Fruit fly (Drosophila melanogaster) whole organism, embryonic: ENCODE results near the gene simj.

Source experiments
- ATbp ChIP-seq: fragments of 200-800 bp; sonication (Bioruptor generic); optimal IDR thresholded peaks from 2 replicates; lab custom pipeline; 2017; ENCODE audit warnings: missing biosample characterization, mild to moderate bottlenecking, missing genetic modification characterization, missing genetic modification reagents
- Bdp1 ChIP-seq: fragments of 200-800 bp; sonication (Bioruptor generic); optimal IDR thresholded peaks from 3 replicates; lab custom pipeline; 2016; ENCODE audit warnings: missing biosample characterization, missing genetic modification characterization
- CG10321 ChIP-seq: fragments of 200-800 bp; sonication (Bioruptor generic); IDR thresholded peaks from 2 replicates; pipeline ENCODE4 v1.3.6; 2022; ENCODE audit warnings: missing biosample characterization, missing genetic modification characterization
- CG10654 ChIP-seq: fragments of 200-800 bp; sonication (Bioruptor generic); optimal IDR thresholded peaks from 2 replicates; lab custom pipeline; 2016; ENCODE audit warnings: missing biosample characterization, missing genetic modification characterization
- CG11398 ChIP-seq: fragments of 200-800 bp; sonication (Bioruptor generic); optimal IDR thresholded peaks from 2 replicates; lab custom pipeline; 2016; ENCODE audit warnings: missing biosample characterization, missing genetic modification characterization
- CG11456 ChIP-seq: fragments of 200-800 bp; sonication (Bioruptor generic); IDR thresholded peaks from 3 replicates; pipeline ENCODE4 v1.3.6; 2022; ENCODE audit warnings: missing biosample characterization, missing genetic modification characterization
- CG12236 ChIP-seq: fragments of 200-800 bp; sonication (Bioruptor generic); optimal IDR thresholded peaks from 2 replicates; lab custom pipeline; 2016; ENCODE audit warnings: missing biosample characterization, missing genetic modification characterization
- CG13624 ChIP-seq: fragments of 200-800 bp; sonication (Bioruptor generic); optimal IDR thresholded peaks from 2 replicates; lab custom pipeline; 2016; ENCODE audit warnings: missing biosample characterization, missing genetic modification characterization
- CG15514 ChIP-seq: fragments of 200-800 bp; sonication (Bioruptor generic); optimal IDR thresholded peaks from 3 replicates; lab custom pipeline; 2017; ENCODE audit warnings: missing biosample characterization, missing genetic modification characterization, mild to moderate bottlenecking, moderate library complexity, missing genetic modification reagents
- CG16863 ChIP-seq: fragments of 200-800 bp; sonication (Bioruptor generic); optimal IDR thresholded peaks from 3 replicates; lab custom pipeline; 2016; ENCODE audit warnings: missing biosample characterization, missing genetic modification characterization
- CG2116 ChIP-seq: fragments of 200-800 bp; sonication (Bioruptor generic); optimal IDR thresholded peaks from 3 replicates; lab custom pipeline; 2018; ENCODE audit warnings: missing biosample characterization, mild to moderate bottlenecking, missing genetic modification characterization
- CG3281 ChIP-seq: fragments of 200-800 bp; sonication (Bioruptor generic); optimal IDR thresholded peaks from 3 replicates; lab custom pipeline; 2017; ENCODE audit warnings: missing biosample characterization, mild to moderate bottlenecking, missing genetic modification characterization
- CG33557 ChIP-seq: fragments of 200-800 bp; sonication (Bioruptor generic); optimal IDR thresholded peaks from 2 replicates; lab custom pipeline; 2019; ENCODE audit warnings: missing biosample characterization, mild to moderate bottlenecking, missing genetic modification characterization, moderate library complexity
- CG4360 ChIP-seq: fragments of 200-800 bp; sonication (Bioruptor generic); IDR thresholded peaks from 2 replicates; pipeline ENCODE4 v1.3.6; 2022; ENCODE audit warnings: missing biosample characterization, missing genetic modification characterization
- CG4707 ChIP-seq: fragments of 200-800 bp; sonication (Bioruptor generic); optimal IDR thresholded peaks from 2 replicates; lab custom pipeline; 2018; ENCODE audit warnings: missing biosample characterization, mild to moderate bottlenecking, missing genetic modification characterization, moderate library complexity
- CG5180 ChIP-seq: fragments of 200-800 bp; sonication (Bioruptor generic); optimal IDR thresholded peaks from 3 replicates; lab custom pipeline; 2017; ENCODE audit warnings: missing biosample characterization, missing genetic modification characterization, mild to moderate bottlenecking, moderate library complexity, missing genetic modification reagents
- CG6813 ChIP-seq: fragments of 200-800 bp; sonication (Bioruptor generic); optimal IDR thresholded peaks from 2 replicates; lab custom pipeline; 2017; ENCODE audit warnings: missing biosample characterization, missing genetic modification characterization, mild to moderate bottlenecking, moderate library complexity, missing genetic modification reagents
- CG7745 ChIP-seq: fragments of 200-800 bp; sonication (Bioruptor generic); optimal IDR thresholded peaks from 2 replicates; lab custom pipeline; 2018; ENCODE audit warnings: missing biosample characterization, mild to moderate bottlenecking, missing genetic modification characterization, moderate library complexity
- CG8478 ChIP-seq: fragments of >200 bp; optimal IDR thresholded peaks from 2 replicates; lab custom pipeline; 2018
- CG9797 ChIP-seq: fragments of 200-800 bp; sonication (Bioruptor generic); optimal IDR thresholded peaks from 3 replicates; lab custom pipeline; 2018; ENCODE audit warnings: missing biosample characterization, mild to moderate bottlenecking, missing genetic modification characterization
- D19B ChIP-seq: fragments of 200-800 bp; sonication (Bioruptor generic); optimal IDR thresholded peaks from 2 replicates; lab custom pipeline; 2017; ENCODE audit warnings: missing biosample characterization, mild to moderate bottlenecking, missing genetic modification characterization
- Dp ChIP-seq: fragments of 200-800 bp; sonication (Bioruptor generic); optimal IDR thresholded peaks from 2 replicates; lab custom pipeline; 2018; ENCODE audit warnings: missing biosample characterization, mild to moderate bottlenecking, missing genetic modification characterization, moderate library complexity
- ERR ChIP-seq: fragments of 200-800 bp; sonication (Bioruptor generic); optimal IDR thresholded peaks from 2 replicates; lab custom pipeline; 2016; ENCODE audit warnings: missing biosample characterization, missing genetic modification characterization
- Hmr ChIP-seq: fragments of 200-800 bp; sonication (Bioruptor generic); optimal IDR thresholded peaks from 3 replicates; lab custom pipeline; 2017; ENCODE audit warnings: mild to moderate bottlenecking, missing biosample characterization, missing genetic modification reagents, missing genetic modification characterization
- Hr3 ChIP-seq: fragments of 200-800 bp; sonication (Bioruptor generic); optimal IDR thresholded peaks from 3 replicates; lab custom pipeline; 2016; ENCODE audit warnings: missing biosample characterization, missing genetic modification characterization
- MESR4 ChIP-seq: fragments of 200-800 bp; sonication (Bioruptor generic); optimal IDR thresholded peaks from 2 replicates; lab custom pipeline; 2018; ENCODE audit warnings: missing biosample characterization, mild to moderate bottlenecking, missing genetic modification characterization, moderate library complexity
- Mes4 ChIP-seq: fragments of 200-800 bp; sonication (Bioruptor generic); optimal IDR thresholded peaks from 2 replicates; lab custom pipeline; 2016; ENCODE audit warnings: missing biosample characterization, missing genetic modification characterization
- NFAT ChIP-seq: fragments of 200-800 bp; sonication (Bioruptor generic); IDR thresholded peaks from 2 replicates; pipeline ENCODE4 v1.3.6; 2022; ENCODE audit warnings: missing biosample characterization, missing genetic modification characterization
- Opbp ChIP-seq: fragments of 200-800 bp; sonication (Bioruptor generic); IDR thresholded peaks from 3 replicates; pipeline ENCODE4 v1.3.6; 2022; ENCODE audit warnings: missing biosample characterization, missing genetic modification characterization; ENCODE audit not compliant: partially characterized antibody
- Sry-β ChIP-seq: fragments of 200-800 bp; sonication (Bioruptor generic); optimal IDR thresholded peaks from 2 replicates; lab custom pipeline; 2018; ENCODE audit warnings: missing biosample characterization, mild to moderate bottlenecking, missing genetic modification characterization, moderate library complexity
- Sry-δ ChIP-seq: fragments of 200-800 bp; sonication (Bioruptor generic); optimal IDR thresholded peaks from 2 replicates; lab custom pipeline; 2016; ENCODE audit warnings: missing biosample characterization, missing genetic modification characterization
- amos ChIP-seq: fragments of 200-800 bp; sonication (Bioruptor generic); IDR thresholded peaks from 2 replicates; pipeline ENCODE4 v1.3.6; 2022; ENCODE audit warnings: missing biosample characterization, missing genetic modification characterization; ENCODE audit not compliant: partially characterized antibody
- bab2 ChIP-seq: fragments of 200-800 bp; sonication (Bioruptor generic); optimal IDR thresholded peaks from 2 replicates; lab custom pipeline; 2016; ENCODE audit warnings: missing biosample characterization, missing genetic modification characterization
- bowl ChIP-seq: fragments of 200-800 bp; sonication (Bioruptor generic); IDR thresholded peaks from 2 replicates; pipeline ENCODE4 v1.3.6; 2022; ENCODE audit warnings: missing biosample characterization, missing genetic modification characterization
- cg ChIP-seq: fragments of 200-800 bp; sonication (Bioruptor generic); optimal IDR thresholded peaks from 3 replicates; lab custom pipeline; 2019; ENCODE audit warnings: missing biosample characterization, mild to moderate bottlenecking, missing genetic modification characterization, moderate library complexity
- gce ChIP-seq: fragments of 200-800 bp; sonication (Bioruptor generic); IDR thresholded peaks from 3 replicates; pipeline ENCODE4 v1.3.6; 2022; ENCODE audit warnings: missing biosample characterization, missing genetic modification characterization
- grau ChIP-seq: fragments of 200-800 bp; optimal IDR thresholded peaks from 3 replicates; lab custom pipeline; 2019; ENCODE audit warnings: missing biosample characterization, mild to moderate bottlenecking, missing genetic modification characterization, moderate library complexity
- gro ChIP-seq: fragments of 200-800 bp; sonication (Bioruptor generic); optimal IDR thresholded peaks from 2 replicates; lab custom pipeline; 2016; ENCODE audit warnings: missing biosample characterization, missing genetic modification characterization
- ham ChIP-seq: fragments of 200-800 bp; sonication (Bioruptor generic); IDR thresholded peaks from 2 replicates; pipeline ENCODE4 v1.3.6; 2022; ENCODE audit warnings: missing biosample characterization, missing genetic modification characterization
- knrl ChIP-seq: fragments of 200-800 bp; sonication (Bioruptor generic); IDR thresholded peaks from 3 replicates; pipeline ENCODE4 v1.3.6; 2022; ENCODE audit warnings: missing biosample characterization, missing genetic modification characterization; ENCODE audit not compliant: partially characterized antibody
- mirr ChIP-seq: fragments of 200-800 bp; sonication (Bioruptor generic); optimal IDR thresholded peaks from 3 replicates; lab custom pipeline; 2018; ENCODE audit warnings: missing biosample characterization, mild to moderate bottlenecking, missing genetic modification characterization
- odd ChIP-seq: fragments of 200-800 bp; sonication (Bioruptor generic); optimal IDR thresholded peaks from 2 replicates; lab custom pipeline; 2017; ENCODE audit warnings: missing biosample characterization, mild to moderate bottlenecking, missing genetic modification characterization
- p53 ChIP-seq: fragments of 200-800 bp; sonication (Bioruptor generic); optimal IDR thresholded peaks from 2 replicates; lab custom pipeline; 2016; ENCODE audit warnings: missing biosample characterization, missing genetic modification characterization
- pros ChIP-seq: fragments of 200-800 bp; sonication (Bioruptor generic); optimal IDR thresholded peaks from 3 replicates; lab custom pipeline; 2019; ENCODE audit warnings: missing biosample characterization, mild to moderate bottlenecking, missing genetic modification characterization, moderate library complexity
- pzg ChIP-seq: fragments of 200-800 bp; sonication (Bioruptor generic); optimal IDR thresholded peaks from 3 replicates; lab custom pipeline; 2018; ENCODE audit warnings: missing biosample characterization, mild to moderate bottlenecking, missing genetic modification characterization, moderate library complexity
- repo ChIP-seq: fragments of 200-800 bp; sonication (Bioruptor generic); optimal IDR thresholded peaks from 2 replicates; lab custom pipeline; 2016; ENCODE audit warnings: missing biosample characterization, missing genetic modification characterization
- rib ChIP-seq: fragments of 200-800 bp; sonication (Bioruptor generic); IDR thresholded peaks from 2 replicates; pipeline ENCODE4 v1.3.6; 2022; ENCODE audit warnings: missing biosample characterization, missing genetic modification characterization
- row ChIP-seq: fragments of 200-800 bp; sonication (Bioruptor generic); IDR thresholded peaks from 3 replicates; pipeline ENCODE4 v1.3.6; 2022; ENCODE audit warnings: missing biosample characterization, missing genetic modification characterization
- sima ChIP-seq: fragments of 200-800 bp; sonication (Bioruptor generic); optimal IDR thresholded peaks from 2 replicates; lab custom pipeline; 2016; ENCODE audit warnings: missing biosample characterization, missing genetic modification characterization
- ssp ChIP-seq: fragments of 200-800 bp; sonication (Bioruptor generic); IDR thresholded peaks from 2 replicates; pipeline ENCODE4 v1.3.6; 2022; ENCODE audit warnings: missing biosample characterization, missing genetic modification characterization
- usp ChIP-seq: fragments of >200 bp; optimal IDR thresholded peaks from 2 replicates; lab custom pipeline; 2017; ENCODE audit warnings: missing biosample characterization, missing genetic modification characterization
- wdn ChIP-seq: fragments of 200-800 bp; sonication (Bioruptor generic); IDR thresholded peaks from 2 replicates; pipeline ENCODE4 v1.3.6; 2022; ENCODE audit warnings: missing biosample characterization, missing genetic modification characterization

Gene simj

DNA sequence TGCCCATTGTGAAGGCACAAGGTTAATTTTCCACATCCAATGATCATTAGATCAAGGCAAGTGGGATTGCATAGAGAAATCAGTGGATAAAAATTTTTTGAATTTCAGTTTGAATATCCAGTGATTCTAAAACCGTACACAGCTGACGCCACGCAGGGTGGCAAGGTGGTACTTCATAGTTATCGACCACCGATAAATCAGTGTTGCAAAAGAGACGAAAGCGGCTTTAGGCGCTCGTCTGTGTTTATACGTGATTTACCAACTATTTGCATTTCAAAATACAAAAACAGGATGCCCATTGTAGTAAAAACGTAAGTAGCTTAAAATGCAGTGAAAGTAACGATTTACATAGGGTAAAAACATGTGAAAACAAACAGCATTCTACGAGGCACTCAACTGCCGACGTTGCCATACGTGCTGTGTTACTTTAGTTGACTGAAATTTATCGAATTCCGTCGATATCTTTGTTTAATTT is 33.6 kb upstream of the simj start, which contains the start of the genes CG42535, CG34001 and hay (continued):
- TF ChIP-seq sima (GFP tag; lab: Kevin White, UChicago) = no peak
- peak; percentile 6 for TF ChIP-seq Hmr (GFP tag; lab: Kevin White, UChicago)
- no peak for TF ChIP-seq Sry-β (GFP tag; lab: Kevin White, UChicago)
- TF ChIP-seq CG33557 (GFP tag; lab: Kevin White, UChicago) = no peak
- TF ChIP-seq ham (GFP tag; lab: Robert Waterston, UW) = no peak
- peak; percentile 53 for TF ChIP-seq knrl (GFP tag; lab: Robert Waterston, UW)
- TF ChIP-seq CG4360 (GFP tag; lab: Robert Waterston, UW) = no peak
- peak; percentile 56 for TF ChIP-seq Sry-δ (GFP tag; lab: Kevin White, UChicago)
- TF ChIP-seq gro = no peak
- TF ChIP-seq Mes4 = no peak
- TF ChIP-seq CG16863 (GFP tag; lab: Kevin White, UChicago) = no peak
- no peak for TF ChIP-seq mirr (GFP tag; lab: Kevin White, UChicago)
- no peak for TF ChIP-seq cg (GFP tag; lab: Kevin White, UChicago)
- TF ChIP-seq CG5180 (GFP tag; lab: Kevin White, UChicago) = no peak
- no peak for TF ChIP-seq Hr3 (GFP tag; lab: Kevin White, UChicago)
- TF ChIP-seq CG4707 (GFP tag; lab: Kevin White, UChicago) = no peak
- no peak for TF ChIP-seq row (GFP tag; lab: Robert Waterston, UW)
- no peak for TF ChIP-seq grau (tag; lab: Kevin White, UChicago)
- no peak for TF ChIP-seq odd (GFP tag; lab: Kevin White, UChicago)
- no peak for TF ChIP-seq CG10321 (GFP tag; lab: Robert Waterston, UW)
- TF ChIP-seq p53 (GFP tag; lab: Kevin White, UChicago) = no peak
- TF ChIP-seq rib (GFP tag; lab: Robert Waterston, UW) = no peak
- TF ChIP-seq ATbp (GFP tag; lab: Kevin White, UChicago) = no peak
- no peak for TF ChIP-seq usp (GFP tag; lab: Kevin White, UChicago)
- peak; percentile 24 for TF ChIP-seq CG13624 (GFP tag; lab: Kevin White, UChicago)
- TF ChIP-seq gce (GFP tag; lab: Robert Waterston, UW) = no peak
- no peak for TF ChIP-seq CG6813 (GFP tag; lab: Kevin White, UChicago)
- TF ChIP-seq Opbp (GFP tag; lab: Robert Waterston, UW) = no peak
- no peak for TF ChIP-seq CG11398 (GFP tag; lab: Kevin White, UChicago)
- no peak for TF ChIP-seq NFAT (GFP tag; lab: Robert Waterston, UW)
- TF ChIP-seq Dp (GFP tag; lab: Kevin White, UChicago) = peak; percentile 84
- TF ChIP-seq CG11456 (GFP tag; lab: Robert Waterston, UW) = no peak
- TF ChIP-seq amos (GFP tag; lab: Robert Waterston, UW) = peak; percentile 38; the same call in 1 of the 2 replicates
- peak; percentile 4 for TF ChIP-seq bab2 (GFP tag; lab: Kevin White, UChicago)
- TF ChIP-seq D19B (GFP tag; lab: Kevin White, UChicago) = no peak
- TF ChIP-seq Bdp1 (GFP tag; lab: Kevin White, UChicago) = no peak
- TF ChIP-seq CG2116 = peak; percentile 84
- TF ChIP-seq CG12236 (GFP tag; lab: Kevin White, UChicago) = no peak
- no peak for TF ChIP-seq ERR (GFP tag; lab: Kevin White, UChicago)
- no peak for TF ChIP-seq bowl (GFP tag; lab: Robert Waterston, UW)
- no peak for TF ChIP-seq wdn
- peak; percentile 77 for TF ChIP-seq pzg (GFP tag; lab: Kevin White, UChicago)
- TF ChIP-seq CG10654 = no peak
- TF ChIP-seq CG8478 (lab: Kevin White, UChicago) = no peak
- TF ChIP-seq MESR4 = no peak
- TF ChIP-seq pros (GFP tag; lab: Kevin White, UChicago) = no peak
- peak; percentile 5 for TF ChIP-seq CG9797 (GFP tag; lab: Kevin White, UChicago)
- no peak for TF ChIP-seq CG7745 (tag; lab: Kevin White, UChicago)
- TF ChIP-seq ssp (GFP tag; lab: Robert Waterston, UW) = no peak
- peak; percentile 35 for TF ChIP-seq CG15514 (GFP tag; lab: Kevin White, UChicago)
- no peak for TF ChIP-seq repo (GFP tag; lab: Kevin White, UChicago)
- TF ChIP-seq CG3281 (GFP tag; lab: Kevin White, UChicago) = no peak
